Fruit fly (Drosophila melanogaster) whole organism, prepupa: ENCODE results near the gene Adgf-D.

Experiments
- Blimp-1 ChIP-seq: fragments of 200-800 bp; sonication (Bioruptor generic); optimal IDR thresholded peaks from 3 replicates; lab custom pipeline; 2017; ENCODE audit warnings: missing biosample characterization, missing genetic modification characterization, mild to moderate bottlenecking, moderate library complexity, missing genetic modification reagents
- CG10631 ChIP-seq: fragments of 200-800 bp; sonication (Bioruptor generic); optimal IDR thresholded peaks from 2 replicates; lab custom pipeline; 2016; ENCODE audit warnings: missing biosample characterization, missing genetic modification characterization
- CG10669 ChIP-seq: fragments of 200-800 bp; sonication (Bioruptor generic); optimal IDR thresholded peaks from 3 replicates; lab custom pipeline; 2018; ENCODE audit warnings: missing biosample characterization, mild to moderate bottlenecking, missing genetic modification characterization, moderate library complexity
- CG11294 ChIP-seq: fragments of 200-800 bp; sonication (Bioruptor generic); IDR thresholded peaks from 2 replicates; pipeline ENCODE4 v1.3.6; 2022; ENCODE audit warnings: missing biosample characterization, missing genetic modification characterization
- CG11762 ChIP-seq: fragments of 200-800 bp; sonication (Bioruptor generic); optimal IDR thresholded peaks from 3 replicates; lab custom pipeline; 2016; ENCODE audit warnings: missing biosample characterization, missing genetic modification characterization; ENCODE audit not compliant: insufficient read depth
- CG11902 ChIP-seq: fragments of 200-800 bp; sonication (Bioruptor generic); optimal IDR thresholded peaks from 3 replicates; lab custom pipeline; 2016; ENCODE audit warnings: missing biosample characterization, missing genetic modification characterization
- CG15336 ChIP-seq: fragments of 200-800 bp; sonication (Bioruptor generic); IDR thresholded peaks from 2 replicates; pipeline ENCODE4 v1.3.6; 2022; ENCODE audit warnings: missing biosample characterization, missing genetic modification characterization
- CG16779 ChIP-seq: fragments of 200-800 bp; sonication (Bioruptor generic); optimal IDR thresholded peaks from 3 replicates; lab custom pipeline; 2017; ENCODE audit warnings: missing biosample characterization, mild to moderate bottlenecking, missing genetic modification characterization
- CG3032 ChIP-seq: fragments of 200-800 bp; optimal IDR thresholded peaks from 2 replicates; lab custom pipeline; 2019; ENCODE audit warnings: missing biosample characterization, mild to moderate bottlenecking, missing genetic modification characterization, moderate library complexity
- CG31627 ChIP-seq: fragments of 200-800 bp; sonication (Bioruptor generic); optimal IDR thresholded peaks from 3 replicates; lab custom pipeline; 2016; ENCODE audit warnings: missing biosample characterization, missing genetic modification characterization
- CG32006 ChIP-seq: fragments of 200-800 bp; sonication (Bioruptor generic); optimal IDR thresholded peaks from 3 replicates; lab custom pipeline; 2017; ENCODE audit warnings: missing biosample characterization, mild to moderate bottlenecking, missing genetic modification characterization
- CG3919 ChIP-seq: fragments of 200-800 bp; sonication (Bioruptor generic); optimal IDR thresholded peaks from 3 replicates; lab custom pipeline; 2016; ENCODE audit warnings: missing biosample characterization, missing genetic modification characterization
- CG4318 ChIP-seq: fragments of 200-800 bp; sonication (Bioruptor generic); optimal IDR thresholded peaks from 3 replicates; lab custom pipeline; 2017; ENCODE audit warnings: missing biosample characterization, mild to moderate bottlenecking, missing genetic modification characterization
- CG6163 ChIP-seq: fragments of 200-800 bp; sonication (Bioruptor generic); IDR thresholded peaks from 3 replicates; pipeline ENCODE4 v1.3.6; 2022; ENCODE audit warnings: missing biosample characterization, missing genetic modification characterization
- CG6276 ChIP-seq: fragments of 200-800 bp; sonication (Bioruptor generic); optimal IDR thresholded peaks from 2 replicates; lab custom pipeline; 2017; ENCODE audit warnings: missing biosample characterization, mild to moderate bottlenecking, missing genetic modification characterization
- CG6792 ChIP-seq: fragments of 200-800 bp; sonication (Bioruptor generic); optimal IDR thresholded peaks from 3 replicates; lab custom pipeline; 2016; ENCODE audit warnings: missing biosample characterization, missing genetic modification characterization
- CG6808 ChIP-seq: fragments of 200-800 bp; sonication (Bioruptor generic); optimal IDR thresholded peaks from 3 replicates; lab custom pipeline; 2017; ENCODE audit warnings: missing biosample characterization, missing genetic modification characterization, mild to moderate bottlenecking, moderate library complexity, missing genetic modification reagents
- CG6854 ChIP-seq: fragments of 200-800 bp; sonication (Bioruptor generic); optimal IDR thresholded peaks from 2 replicates; lab custom pipeline; 2017; ENCODE audit warnings: missing biosample characterization, mild to moderate bottlenecking, missing genetic modification characterization
- CG8319 ChIP-seq: fragments of 200-800 bp; sonication (Bioruptor generic); optimal IDR thresholded peaks from 3 replicates; lab custom pipeline; 2016; ENCODE audit warnings: missing biosample characterization, missing genetic modification characterization
- CG9139 ChIP-seq: fragments of 200-800 bp; sonication (Bioruptor generic); optimal IDR thresholded peaks from 3 replicates; lab custom pipeline; 2017; ENCODE audit warnings: missing biosample characterization, mild to moderate bottlenecking, missing genetic modification characterization
- Eip75B ChIP-seq: fragments of 200-800 bp; sonication (Bioruptor generic); optimal IDR thresholded peaks from 3 replicates; lab custom pipeline; 2016; ENCODE audit warnings: missing biosample characterization, missing genetic modification characterization
- Eip78C ChIP-seq: fragments of 200-800 bp; sonication (Bioruptor generic); peaks from one replicate; lab custom pipeline; 2016; ENCODE audit warnings: missing biosample characterization, missing genetic modification characterization
- Hr38 ChIP-seq: sonication (Bioruptor generic); optimal IDR thresholded peaks from 2 replicates; lab custom pipeline; 2016; ENCODE audit warnings: missing biosample characterization, missing genetic modification characterization
- Hr4 ChIP-seq: fragments of 200-800 bp; sonication (Bioruptor generic); optimal IDR thresholded peaks from 3 replicates; lab custom pipeline; 2016; ENCODE audit warnings: missing biosample characterization, missing genetic modification characterization
- Met ChIP-seq: fragments of 200-800 bp; sonication (Bioruptor generic); optimal IDR thresholded peaks from 3 replicates; lab custom pipeline; 2016; ENCODE audit warnings: missing biosample characterization, missing genetic modification characterization
- Smox ChIP-seq: fragments of 200-800 bp; sonication (Bioruptor generic); optimal IDR thresholded peaks from 3 replicates; lab custom pipeline; 2016; ENCODE audit warnings: missing biosample characterization, missing genetic modification characterization
- Sox102F ChIP-seq: fragments of 200-800 bp; sonication (Bioruptor generic); optimal IDR thresholded peaks from 2 replicates; lab custom pipeline; 2016; ENCODE audit warnings: missing biosample characterization, mild to moderate bottlenecking, missing genetic modification characterization
- Sox14 ChIP-seq: fragments of 200-800 bp; sonication (Bioruptor generic); optimal IDR thresholded peaks from 3 replicates; lab custom pipeline; 2016; ENCODE audit warnings: missing biosample characterization, missing genetic modification characterization
- Sox15 ChIP-seq: fragments of 200-800 bp; sonication (Bioruptor generic); optimal IDR thresholded peaks from 3 replicates; lab custom pipeline; 2016; ENCODE audit warnings: missing biosample characterization, missing genetic modification characterization
- achi ChIP-seq: fragments of 200-800 bp; sonication (Bioruptor generic); optimal IDR thresholded peaks from 3 replicates; lab custom pipeline; 2016; ENCODE audit warnings: missing biosample characterization, missing genetic modification characterization
- dsx ChIP-seq: fragments of 200-800 bp; optimal IDR thresholded peaks from 3 replicates; lab custom pipeline; 2019; ENCODE audit warnings: missing biosample characterization, mild to moderate bottlenecking, missing genetic modification characterization, moderate library complexity; ENCODE audit not compliant: poor library complexity, severe bottlenecking
- esn ChIP-seq: fragments of 200-800 bp; sonication (Bioruptor generic); optimal IDR thresholded peaks from 2 replicates; lab custom pipeline; 2016; ENCODE audit warnings: missing biosample characterization, mild to moderate bottlenecking, missing genetic modification characterization, moderate library complexity
- fkh ChIP-seq: fragments of 200-800 bp; sonication (Bioruptor generic); optimal IDR thresholded peaks from 3 replicates; lab custom pipeline; 2017; ENCODE audit warnings: missing biosample characterization, mild to moderate bottlenecking, missing genetic modification characterization, moderate library complexity
- lz ChIP-seq: fragments of 200-800 bp; sonication (Bioruptor generic); optimal IDR thresholded peaks from 3 replicates; lab custom pipeline; 2016; ENCODE audit warnings: missing biosample characterization, missing genetic modification characterization
- net ChIP-seq: fragments of 200-800 bp; sonication (Bioruptor generic); optimal IDR thresholded peaks from 3 replicates; lab custom pipeline; 2016; ENCODE audit warnings: missing biosample characterization, missing genetic modification characterization
- pdm3 ChIP-seq: fragments of 200-800 bp; sonication (Bioruptor generic); optimal IDR thresholded peaks from 3 replicates; lab custom pipeline; 2016; ENCODE audit warnings: missing biosample characterization, missing genetic modification characterization
- salr ChIP-seq, 2 experiments: fragments of 200-800 bp; sonication (Bioruptor generic); optimal IDR thresholded peaks; 3 replicates each; lab custom pipeline; 2016 to 2018; ENCODE audit warnings: missing biosample characterization in 2 of 2, missing genetic modification characterization in 2 of 2, mild to moderate bottlenecking in 1 of 2
- spab ChIP-seq: fragments of 200-800 bp; sonication (Bioruptor generic); optimal IDR thresholded peaks from 2 replicates; lab custom pipeline; 2017; ENCODE audit warnings: missing biosample characterization, mild to moderate bottlenecking, missing genetic modification characterization, missing genetic modification reagents
- ss ChIP-seq, 2 experiments: fragments of 200-800 bp; sonication (Bioruptor generic); optimal IDR thresholded peaks; 2 replicates in 1 of 2; 3 replicates in 1 of 2; lab custom pipeline; 2017 to 2018; ENCODE audit warnings: mild to moderate bottlenecking in 2 of 2, missing biosample characterization in 2 of 2, missing genetic modification characterization in 2 of 2, moderate library complexity in 1 of 2
- svp ChIP-seq: fragments of 200-800 bp; sonication (Bioruptor generic); peaks from one replicate; lab custom pipeline; 2016; ENCODE audit warnings: missing biosample characterization, missing genetic modification characterization
- topi ChIP-seq: fragments of 200-800 bp; sonication (Bioruptor generic); optimal IDR thresholded peaks from 3 replicates; lab custom pipeline; 2016; ENCODE audit warnings: missing biosample characterization, missing genetic modification characterization
- vri ChIP-seq: fragments of 200-800 bp; sonication (Bioruptor generic); optimal IDR thresholded peaks from 3 replicates; lab custom pipeline; 2016; ENCODE audit warnings: missing biosample characterization, mild to moderate bottlenecking, missing genetic modification characterization

Adgf-D gene

DNA sequence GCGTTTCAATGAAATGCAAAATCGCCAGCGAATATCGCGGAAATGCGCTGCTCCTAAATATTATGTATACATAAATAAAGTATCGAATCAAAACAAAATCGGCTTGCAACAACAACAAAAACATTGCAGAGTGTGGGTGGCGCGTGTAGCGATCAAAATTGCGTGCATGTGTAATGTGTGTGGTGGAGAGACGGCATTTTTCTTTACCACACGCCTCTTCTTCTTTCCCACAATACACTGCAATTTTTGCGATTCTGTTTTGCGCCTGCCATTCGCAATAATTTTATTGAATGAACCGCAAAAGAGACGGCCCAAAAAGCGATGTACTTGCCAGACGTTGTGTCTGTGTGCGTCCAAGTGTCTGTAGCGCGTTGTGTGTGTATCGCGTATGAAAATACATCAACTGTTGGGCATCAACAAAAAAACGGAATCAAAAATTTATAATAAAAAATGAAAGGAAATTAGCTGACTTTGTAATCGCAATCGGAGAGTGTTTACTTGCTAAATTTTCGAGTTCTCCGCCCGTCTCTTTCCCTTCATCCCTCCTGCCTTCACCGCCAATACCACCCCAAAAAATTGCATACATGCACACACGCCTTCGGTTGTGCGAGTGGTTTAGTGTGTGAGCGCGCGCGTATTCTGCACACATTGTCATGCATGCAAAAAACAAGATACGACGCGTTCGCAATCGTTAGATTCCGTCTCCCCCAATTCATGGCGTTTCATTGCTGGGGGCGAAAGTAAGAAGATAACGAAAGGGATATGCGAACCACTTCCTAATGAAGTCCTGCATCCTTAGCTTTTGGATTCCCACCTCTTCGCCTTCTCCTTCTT, 20.4 kb downstream of the Adgf-D start:
- TF ChIP-seq Sox14 (GFP tag; lab: Kevin White, UChicago) (no peak), CG11902 (GFP tag; lab: Kevin White, UChicago) (no peak), CG6792 (GFP tag; lab: Kevin White, UChicago) (no peak), net (GFP tag; lab: Kevin White, UChicago) (no peak), salr (GFP tag; optimal IDR thresholded peaks at IDR 0.05; lab: Kevin White, UChicago) (peak in 1 of 2 experiments; percentile 4), pdm3 (GFP tag; lab: Kevin White, UChicago) (no peak), ss (GFP tag; optimal IDR thresholded peaks at IDR 0.05; lab: Kevin White, UChicago) (peak in 1 of 2 experiments; percentile 26), Hr4 (peak; percentile 10), Met (peak; percentile 29), CG8319 (GFP tag; lab: Kevin White, UChicago) (no peak), Hr38 (GFP tag; lab: Kevin White, UChicago) (no peak), CG11762 (GFP tag; lab: Kevin White, UChicago) (no peak), Eip75B (GFP tag; lab: Kevin White, UChicago) (no peak), CG10631 (GFP tag; lab: Kevin White, UChicago) (peak; percentile 4), CG16779 (peak; percentile 22), CG32006 (peak; percentile 9), fkh (no peak), svp (GFP tag; lab: Kevin White, UChicago) (peak; percentile 74), vri (GFP tag; lab: Kevin White, UChicago) (peak; percentile 43), Eip78C (GFP tag; lab: Kevin White, UChicago) (peak; percentile 55), dsx (GFP tag; lab: Kevin White, UChicago) (peak; percentile 37)

dm6 chr3R:13683624-13684568, 21.3 kb downstream of the Adgf-D start, which contains the start of gene flfl:
Gene flfl, plus strand, starts transcription at chr3R:13683921.
- no peak for TF ChIP-seq Sox15 (GFP tag; lab: Kevin White, UChicago)
- peak; percentile 7 for TF ChIP-seq esn (GFP tag; lab: Kevin White, UChicago)
- peak; percentile 36 for TF ChIP-seq CG6808 (GFP tag; lab: Kevin White, UChicago)
- TF ChIP-seq CG10631 (GFP tag; lab: Kevin White, UChicago) = no peak
- no peak for TF ChIP-seq CG10669 (GFP tag; lab: Kevin White, UChicago)
- TF ChIP-seq CG15336 = no peak
- TF ChIP-seq pdm3 (GFP tag; lab: Kevin White, UChicago) = no peak
- peak; percentile 34 for TF ChIP-seq CG3032 (tag; lab: Kevin White, UChicago)
- peak; percentile 29 for TF ChIP-seq CG3919
- TF ChIP-seq Sox102F (GFP tag; lab: Kevin White, UChicago) = peak; percentile 1
- TF ChIP-seq CG9139 (GFP tag; lab: Kevin White, UChicago) = peak; percentile 47
- TF ChIP-seq Sox14 (GFP tag; lab: Kevin White, UChicago) = peak; percentile 40
- TF ChIP-seq Blimp-1 (GFP tag; lab: Kevin White, UChicago) = no peak
- no peak for TF ChIP-seq salr (GFP tag; optimal IDR thresholded peaks at IDR 0.05; lab: Kevin White, UChicago)
- peak; percentile 9 for TF ChIP-seq Smox (GFP tag; lab: Kevin White, UChicago)
- TF ChIP-seq CG6163 (GFP tag; lab: Robert Waterston, UW) = no peak
- TF ChIP-seq CG4318 (GFP tag; lab: Kevin White, UChicago) = no peak
- peak; percentile 76 for TF ChIP-seq svp (GFP tag; lab: Kevin White, UChicago)
- TF ChIP-seq ss (GFP tag; optimal IDR thresholded peaks at IDR 0.05; lab: Kevin White, UChicago) = no peak
- TF ChIP-seq CG11762 (GFP tag; lab: Kevin White, UChicago) = no peak
- peak; percentile 34 for TF ChIP-seq CG16779
- TF ChIP-seq CG11294 = no peak
- TF ChIP-seq topi (GFP tag; lab: Kevin White, UChicago) = peak; percentile 9
- no peak for TF ChIP-seq spab (GFP tag; lab: Kevin White, UChicago)
- peak; percentile 20 for TF ChIP-seq lz
- TF ChIP-seq CG6854 = peak; percentile 29
- TF ChIP-seq vri (GFP tag; lab: Kevin White, UChicago) = peak; percentile 22
- TF ChIP-seq CG31627 = peak; percentile 36
- TF ChIP-seq CG6276 = no peak
- no peak for TF ChIP-seq achi (GFP tag; lab: Kevin White, UChicago)
- peak; percentile 15 for TF ChIP-seq net (GFP tag; lab: Kevin White, UChicago)
- peak; percentile 1 for TF ChIP-seq CG32006
- TF ChIP-seq Eip78C (GFP tag; lab: Kevin White, UChicago) = peak; percentile 64
